Fruit fly (Drosophila melanogaster) whole organism, embryonic: ENCODE results near the gene hang.

Source experiments
- CrebB ChIP-seq: fragments of 200-800 bp; sonication (Bioruptor generic); optimal IDR thresholded peaks from 3 replicates; lab custom pipeline; 2018; ENCODE audit warnings: missing biosample characterization, mild to moderate bottlenecking, missing genetic modification characterization
- NFAT ChIP-seq: fragments of 200-800 bp; sonication (Bioruptor generic); IDR thresholded peaks from 2 replicates; pipeline ENCODE4 v1.3.6; 2022; ENCODE audit warnings: missing biosample characterization, missing genetic modification characterization
- nerfin-2 ChIP-seq: fragments of 200-800 bp; sonication (Bioruptor generic); IDR thresholded peaks from 2 replicates; pipeline ENCODE4 v1.3.6; 2022; ENCODE audit warnings: missing biosample characterization, missing genetic modification characterization; ENCODE audit not compliant: partially characterized antibody
- wor ChIP-seq: fragments of 200-800 bp; sonication (Bioruptor generic); IDR thresholded peaks from 2 replicates; pipeline ENCODE4 v1.3.6; 2022; ENCODE audit warnings: missing biosample characterization, missing genetic modification characterization

DNA sequence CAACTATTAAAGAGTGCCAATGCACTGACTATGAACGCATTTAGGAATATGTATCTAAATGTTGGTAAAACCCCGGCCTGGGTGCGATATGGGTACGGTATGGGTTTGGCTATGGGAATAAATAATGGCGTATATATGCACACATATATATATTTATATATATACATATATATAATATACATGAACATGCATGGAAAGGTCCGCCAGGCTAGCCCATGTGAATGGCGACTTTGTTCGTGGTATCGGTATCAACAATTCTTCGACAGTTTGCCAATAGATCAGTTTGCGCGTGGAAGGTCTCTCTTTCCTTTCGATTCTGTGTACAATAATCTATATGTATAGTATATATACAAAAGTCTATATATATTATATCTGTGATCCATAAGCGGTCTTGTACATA, 17.4 kb upstream of the hang start, which contains the start of gene CG4301:
- TF ChIP-seq CrebB (tag; lab: Kevin White, UChicago) (no peak), NFAT (no peak), wor (no peak), nerfin-2 (no peak)
